Worm (Caenorhabditis elegans) whole organism, L3 larva: ENCODE measurements around the gene F13E9.9.

Source experiments
- ama-1 ChIP-seq: fragments of 150-350 bp; optimal IDR thresholded peaks from 2 replicates; lab custom pipeline; 2018
- fos-1 ChIP-seq: fragments of 150-350 bp; optimal IDR thresholded peaks from 2 replicates; lab custom pipeline; 2014; ENCODE audit warnings: missing biosample characterization, missing genetic modification characterization

DNA sequence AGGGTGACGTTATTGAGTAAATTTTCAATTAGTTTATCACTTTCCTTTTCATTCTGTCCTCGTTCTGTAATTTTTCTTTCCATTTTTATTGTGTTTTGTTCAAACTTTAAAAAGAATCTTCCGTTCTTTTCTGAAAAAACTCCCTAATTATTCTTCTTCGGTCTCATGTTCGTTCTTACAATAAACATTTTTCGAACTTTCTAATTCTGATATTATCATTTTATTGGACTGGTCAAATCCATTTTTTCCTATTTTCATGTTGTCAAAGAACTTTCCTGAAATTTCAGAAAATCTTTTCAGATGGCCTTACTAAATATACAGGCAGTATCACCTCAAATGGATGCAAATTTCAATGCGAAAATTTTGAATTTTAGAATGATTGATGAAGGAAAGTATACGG, 35.0 kb downstream of the F13E9.9 start, which contains the start of gene nish-1:
- no peak for TF ChIP-seq ama-1 (lab: Kevin White, UChicago)
- no peak for TF ChIP-seq fos-1 (tag; lab: Kevin White, UChicago)
